Worm (Caenorhabditis elegans): ENCODE measurements around the gene lurp-2.

DNA sequence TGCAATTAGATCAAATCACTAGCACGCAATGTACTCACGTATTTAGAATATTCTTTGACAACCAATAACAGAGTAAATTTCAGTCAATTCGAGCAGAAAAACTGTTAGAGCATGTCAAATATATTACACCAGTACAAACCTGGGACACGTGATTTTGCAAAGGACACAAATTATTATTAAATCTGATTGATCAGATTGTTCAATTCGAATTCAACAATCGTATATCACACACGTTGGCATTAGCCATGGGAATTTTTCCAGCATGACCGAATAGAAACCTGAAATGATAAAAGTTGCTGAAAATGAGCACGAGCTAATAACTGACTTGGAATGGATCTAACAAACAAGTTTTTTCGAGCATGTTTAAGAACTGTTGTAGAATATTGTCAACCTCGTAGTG is 30.4 kb upstream of the lurp-2 start, which contains the start of gene srv-9:
- no peak for TF ChIP-seq hlh-30 (tag; optimal IDR thresholded peaks at IDR 0.05; ENCODE audit: insufficient read depth)
- no peak for TF ChIP-seq ama-1 (optimal IDR thresholded peaks at IDR 0.05)
- no peak for TF ChIP-seq pat-9 (tag; optimal IDR thresholded peaks at IDR 0.05)
- TF ChIP-seq K02D7.2 (tag; optimal IDR thresholded peaks at IDR 0.05), result no peak
- TF ChIP-seq che-1 (tag; optimal IDR thresholded peaks at IDR 0.05), result no peak

All from whole organism, late embryonic.